Worm (Caenorhabditis elegans) whole organism, L3 larva: Measurements from ENCODE around the gene col-163.

Source experiments
- R02D3.7 ChIP-seq: fragments of 150-350 bp; optimal IDR thresholded peaks from 2 replicates; lab custom pipeline; 2014; ENCODE audit warnings: missing biosample characterization, missing genetic modification characterization
- ZK546.5 ChIP-seq: sonication (generic microtip); optimal IDR thresholded peaks from 2 replicates; lab custom pipeline; 2017; ENCODE audit warnings: missing biosample characterization, missing genetic modification characterization
- aly-2 ChIP-seq: fragments of 150-350 bp; optimal IDR thresholded peaks from 2 replicates; lab custom pipeline; 2014; ENCODE audit warnings: missing biosample characterization, missing genetic modification characterization
- ama-1 ChIP-seq: fragments of 150-350 bp; optimal IDR thresholded peaks from 2 replicates; lab custom pipeline; 2018
- ceh-16 ChIP-seq: sonication (generic microtip); optimal IDR thresholded peaks from 2 replicates; lab custom pipeline; 2017; ENCODE audit warnings: missing biosample characterization, missing genetic modification characterization
- ceh-28 ChIP-seq: fragments of 150-350 bp; optimal IDR thresholded peaks from 2 replicates; lab custom pipeline; 2014; ENCODE audit warnings: missing biosample characterization, missing genetic modification reagents, missing genetic modification characterization
- ceh-82 ChIP-seq: fragments of 150-350 bp; optimal IDR thresholded peaks from 2 replicates; lab custom pipeline; 2014; ENCODE audit warnings: missing biosample characterization, missing genetic modification characterization
- ceh-9 ChIP-seq: sonication (generic microtip); optimal IDR thresholded peaks from 2 replicates; lab custom pipeline; 2018; ENCODE audit warnings: missing biosample characterization, missing genetic modification characterization
- daf-12 ChIP-seq: fragments of 150-350 bp; optimal IDR thresholded peaks from 2 replicates; lab custom pipeline; 2014; ENCODE audit warnings: missing biosample characterization, missing genetic modification reagents, missing genetic modification characterization
- egl-27 ChIP-seq: sonication (generic microtip); optimal IDR thresholded peaks from 4 replicates; lab custom pipeline; 2017; ENCODE audit warnings: missing biosample characterization, missing genetic modification reagents, missing genetic modification characterization
- egl-5 ChIP-seq: fragments of 150-350 bp; optimal IDR thresholded peaks from 2 replicates; lab custom pipeline; 2017; ENCODE audit warnings: missing biosample characterization, missing genetic modification reagents, missing genetic modification characterization, inconsistent platforms
- elt-2 ChIP-seq: sonication (generic microtip); optimal IDR thresholded peaks from 2 replicates; lab custom pipeline; 2016; ENCODE audit warnings: missing genetic modification reagents, mild to moderate bottlenecking, missing genetic modification characterization, missing compliant biosample characterization
- elt-3 ChIP-seq, 3 experiments: fragments of 150-350 bp in 1 of 3; sonication (generic microtip) in 2 of 3; optimal IDR thresholded peaks; 2 replicates in 2 of 3; 4 replicates in 1 of 3; lab custom pipeline; 2014 to 2017; ENCODE audit warnings: missing biosample characterization in 3 of 3, missing genetic modification characterization in 3 of 3
- eor-1 ChIP-seq, 2 experiments: fragments of 150-350 bp; optimal IDR thresholded peaks; 2 replicates each; lab custom pipeline; 2014 to 2018; ENCODE audit warnings: missing biosample characterization in 2 of 2, missing genetic modification characterization in 2 of 2
- fkh-10 ChIP-seq: sonication (generic microtip); optimal IDR thresholded peaks from 2 replicates; lab custom pipeline; 2017; ENCODE audit warnings: missing biosample characterization, missing genetic modification reagents, missing genetic modification characterization
- fkh-2 ChIP-seq: fragments of 150-350 bp; optimal IDR thresholded peaks from 2 replicates; lab custom pipeline; 2014; ENCODE audit warnings: missing biosample characterization, missing genetic modification reagents, missing genetic modification characterization
- fos-1 ChIP-seq: fragments of 150-350 bp; optimal IDR thresholded peaks from 2 replicates; lab custom pipeline; 2014; ENCODE audit warnings: missing biosample characterization, missing genetic modification characterization
- hmg-11 ChIP-seq: sonication (generic microtip); optimal IDR thresholded peaks from 2 replicates; lab custom pipeline; 2016; ENCODE audit warnings: missing genetic modification characterization, missing compliant biosample characterization
- jun-1 ChIP-seq: fragments of 150-350 bp; optimal IDR thresholded peaks from 2 replicates; lab custom pipeline; 2014; ENCODE audit warnings: missing biosample characterization, missing genetic modification reagents, missing genetic modification characterization
- lin-15B ChIP-seq: fragments of 150-350 bp; optimal IDR thresholded peaks from 2 replicates; lab custom pipeline; 2014; ENCODE audit warnings: missing biosample characterization, missing genetic modification characterization
- lin-39 ChIP-seq: fragments of 150-350 bp; optimal IDR thresholded peaks from 2 replicates; lab custom pipeline; 2018; ENCODE audit warnings: missing biosample characterization, missing genetic modification reagents, missing genetic modification characterization
- lsy-12 ChIP-seq: sonication (generic microtip); optimal IDR thresholded peaks from 2 replicates; lab custom pipeline; 2016; ENCODE audit warnings: mild to moderate bottlenecking, missing genetic modification characterization, missing compliant biosample characterization
- mdl-1 ChIP-seq: fragments of 150-350 bp; optimal IDR thresholded peaks from 2 replicates; lab custom pipeline; 2014; ENCODE audit warnings: missing biosample characterization, missing genetic modification characterization
- mml-1 ChIP-seq: fragments of 150-350 bp; sonication (generic microtip); optimal IDR thresholded peaks from 3 replicates; lab custom pipeline; 2014; ENCODE audit warnings: missing biosample characterization, missing genetic modification characterization
- nfya-1 ChIP-seq: sonication (generic microtip); optimal IDR thresholded peaks from 2 replicates; lab custom pipeline; 2017; ENCODE audit warnings: missing genetic modification characterization, mild to moderate bottlenecking, missing compliant biosample characterization, antibody characterized with exemption, moderate library complexity; ENCODE audit not compliant: insufficient read depth
- nhr-12 ChIP-seq: fragments of 150-350 bp; optimal IDR thresholded peaks from 2 replicates; lab custom pipeline; 2014; ENCODE audit warnings: missing biosample characterization, missing genetic modification characterization
- nhr-23 ChIP-seq: fragments of 150-350 bp; optimal IDR thresholded peaks from 2 replicates; lab custom pipeline; 2014; ENCODE audit warnings: missing biosample characterization, missing genetic modification reagents, missing genetic modification characterization
- nhr-43 ChIP-seq: sonication (generic microtip); optimal IDR thresholded peaks from 2 replicates; lab custom pipeline; 2016; ENCODE audit warnings: mild to moderate bottlenecking, missing genetic modification characterization, missing compliant biosample characterization; ENCODE audit not compliant: poor library complexity, severe bottlenecking
- nhr-67 ChIP-seq: fragments of 150-350 bp; optimal IDR thresholded peaks from 2 replicates; lab custom pipeline; 2014; ENCODE audit warnings: missing biosample characterization, missing genetic modification characterization
- nhr-76 ChIP-seq: fragments of 150-350 bp; sonication (generic microtip); optimal IDR thresholded peaks from 5 replicates; lab custom pipeline; 2014; ENCODE audit warnings: missing biosample characterization, missing genetic modification characterization
- nhr-77 ChIP-seq: fragments of 150-350 bp; optimal IDR thresholded peaks from 2 replicates; lab custom pipeline; 2014; ENCODE audit warnings: missing biosample characterization, missing genetic modification characterization
- pha-4 ChIP-seq: fragments of 150-350 bp; optimal IDR thresholded peaks from 2 replicates; lab custom pipeline; 2014; ENCODE audit warnings: missing biosample characterization, missing genetic modification reagents, missing genetic modification characterization
- pqm-1 ChIP-seq: fragments of 150-350 bp; optimal IDR thresholded peaks from 2 replicates; lab custom pipeline; 2017; ENCODE audit warnings: missing biosample characterization, missing genetic modification characterization, inconsistent platforms
- sea-2 ChIP-seq: fragments of 150-350 bp; sonication (generic microtip); optimal IDR thresholded peaks from 4 replicates; lab custom pipeline; 2014; ENCODE audit warnings: missing biosample characterization, missing genetic modification reagents, missing genetic modification characterization
- skn-1 ChIP-seq: fragments of 150-350 bp; optimal IDR thresholded peaks from 2 replicates; lab custom pipeline; 2014; ENCODE audit warnings: missing biosample characterization, missing genetic modification characterization
- snpc-4 ChIP-seq: fragments of 150-350 bp; optimal IDR thresholded peaks from 2 replicates; lab custom pipeline; 2014; ENCODE audit warnings: missing biosample characterization, missing genetic modification characterization
- tbx-2 ChIP-seq: sonication (generic microtip); optimal IDR thresholded peaks from 2 replicates; lab custom pipeline; 2016; ENCODE audit warnings: mild to moderate bottlenecking, missing genetic modification characterization, missing compliant biosample characterization
- zag-1 ChIP-seq: fragments of 150-350 bp; optimal IDR thresholded peaks from 2 replicates; lab custom pipeline; 2014; ENCODE audit warnings: missing biosample characterization, missing genetic modification characterization
- ztf-11 ChIP-seq: fragments of 150-350 bp; optimal IDR thresholded peaks from 2 replicates; lab custom pipeline; 2014; ENCODE audit warnings: missing biosample characterization, missing genetic modification characterization
- ztf-4 ChIP-seq: fragments of 150-350 bp; optimal IDR thresholded peaks from 2 replicates; lab custom pipeline; 2014; ENCODE audit warnings: missing biosample characterization, missing genetic modification characterization

The col-163 gene

ce11 chrV:20574314-20574713, 25.6 kb upstream of the col-163 start, which contains the start of gene clec-263:
Gene clec-263, plus strand, starts transcription at chrV:20574614.
- TF ChIP-seq nhr-76 (no peak), snpc-4 (tag; lab: Kevin White, UChicago) (no peak), ama-1 (no peak), nhr-77 (tag; lab: Kevin White, UChicago) (no peak), ceh-16 (tag; lab: Kevin White, UChicago) (no peak), sea-2 (GFP tag; lab: Kevin White, UChicago) (no peak), ztf-4 (tag; lab: Kevin White, UChicago) (no peak), fkh-2 (tag; lab: Kevin White, UChicago) (no peak), nhr-67 (tag; lab: Kevin White, UChicago) (no peak), nfya-1 (no peak), lin-15B (tag; lab: Kevin White, UChicago) (no peak), ztf-11 (tag; lab: Kevin White, UChicago) (no peak), fos-1 (tag; lab: Kevin White, UChicago) (no peak), elt-3 (tag; optimal IDR thresholded peaks at IDR 0.05; lab: Kevin White, UChicago) (no peak), ceh-82 (tag; lab: Kevin White, UChicago) (no peak), eor-1 (tag; optimal IDR thresholded peaks at IDR 0.05; lab: Kevin White, UChicago) (no peak)

DNA sequence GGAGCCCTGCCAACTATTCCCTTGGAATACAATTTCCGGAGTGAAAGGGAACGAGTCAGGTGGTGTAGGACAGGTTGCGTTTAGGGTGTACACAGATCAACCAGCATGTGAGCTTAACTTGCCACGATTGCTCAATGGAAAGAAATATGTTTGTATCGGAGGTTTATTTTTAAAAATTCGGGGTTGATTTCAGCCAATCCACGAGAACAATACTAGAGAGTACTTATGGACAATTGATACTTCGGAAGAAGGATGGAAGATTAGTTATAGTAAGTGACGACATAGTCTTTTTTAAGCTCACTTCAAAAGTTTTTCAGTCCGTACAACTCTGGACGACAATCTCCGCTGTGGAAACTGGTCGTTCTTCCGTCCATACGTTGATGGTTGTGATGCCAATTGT, 25.0 kb upstream of the col-163 start:
- TF ChIP-seq elt-3 (tag; optimal IDR thresholded peaks at IDR 0.05; lab: Kevin White, UChicago) (no peak), fos-1 (tag; lab: Kevin White, UChicago) (no peak), snpc-4 (tag; lab: Kevin White, UChicago) (no peak), ZK546.5 (tag; lab: Kevin White, UChicago) (no peak), ceh-9 (tag; lab: Kevin White, UChicago) (no peak)

ce11 chrV:20579534-20579933, 20.4 kb upstream of the col-163 start, which contains the start of gene F26F2.8:
Gene F26F2.8, plus strand, starts transcription at chrV:20579546.
- TF ChIP-seq nhr-77 (tag; lab: Kevin White, UChicago) (no peak), egl-5 (tag; lab: Kevin White, UChicago) (no peak), nhr-76 (no peak), zag-1 (no peak), mml-1 (tag; lab: Kevin White, UChicago) (no peak)

DNA sequence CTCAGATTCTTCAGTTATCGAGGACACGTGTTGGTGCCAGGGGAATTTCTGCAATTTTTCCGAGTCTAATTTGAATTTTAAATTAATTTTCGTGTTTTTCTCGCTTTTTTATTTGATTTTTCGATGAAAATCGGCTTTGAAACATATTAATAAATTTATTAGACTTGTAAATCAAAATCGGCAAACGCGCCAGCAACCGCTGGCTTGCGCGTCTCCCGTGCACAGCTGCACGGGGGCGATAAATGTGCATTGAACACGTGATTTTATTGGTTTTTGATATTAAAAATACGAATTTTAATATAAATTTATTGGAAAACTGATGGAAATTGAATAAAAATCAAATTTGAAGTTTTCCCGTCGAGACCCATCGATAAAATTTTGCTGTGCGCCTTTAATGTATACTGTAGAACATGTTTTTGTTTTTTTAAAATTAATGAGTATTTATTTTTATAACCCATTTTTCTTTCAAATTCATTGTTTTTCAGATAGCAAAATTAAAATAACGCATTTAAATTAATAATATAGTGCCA, 19.3 kb upstream of the col-163 start, which contains the start of gene F26F2.7:
Gene F26F2.7, plus strand, starts transcription at position 480 of the 530 bp plus-strand sequence.
- TF ChIP-seq daf-12 (tag; lab: Kevin White, UChicago) (no peak), nhr-43 (tag; lab: Kevin White, UChicago) (peak; percentile 54), ceh-82 (tag; lab: Kevin White, UChicago) (no peak), ZK546.5 (tag; lab: Kevin White, UChicago) (no peak), mdl-1 (tag; lab: Kevin White, UChicago) (peak; percentile 17), nhr-12 (tag; lab: Kevin White, UChicago) (no peak), lsy-12 (tag; lab: Kevin White, UChicago) (peak; percentile 51), tbx-2 (tag; lab: Kevin White, UChicago) (peak; percentile 65), snpc-4 (tag; lab: Kevin White, UChicago) (peak; percentile 90), R02D3.7 (tag; lab: Kevin White, UChicago) (peak; percentile 50), pqm-1 (tag; lab: Kevin White, UChicago) (peak; percentile 10), aly-2 (tag; lab: Kevin White, UChicago) (no peak), lin-15B (tag; lab: Kevin White, UChicago) (peak; percentile 56), nhr-23 (tag; lab: Kevin White, UChicago) (peak; percentile 50), egl-27 (peak; percentile 35), jun-1 (tag; lab: Kevin White, UChicago) (peak; percentile 72), hmg-11 (tag; lab: Kevin White, UChicago) (peak; percentile 83), fkh-2 (tag; lab: Kevin White, UChicago) (no peak), nfya-1 (peak; percentile 82), skn-1 (tag; lab: Kevin White, UChicago) (no peak), lin-39 (tag; lab: Kevin White, UChicago) (peak; percentile 27), egl-5 (tag; lab: Kevin White, UChicago) (peak; percentile 71), fkh-10 (peak; percentile 34), pha-4 (tag; lab: Kevin White, UChicago) (peak; percentile 83), elt-2 (tag; lab: Kevin White, UChicago) (peak; percentile 80), ceh-28 (tag; lab: Kevin White, UChicago) (peak; percentile 60)
